Worm (Caenorhabditis elegans): ENCODE results near the gene pde-12.
"Not testable (repeated sequence)": the region's sequence is repeated elsewhere in the genome, so short reads cannot be mapped to it uniquely, and the experiment has no call there.

Gene pde-12

DNA sequence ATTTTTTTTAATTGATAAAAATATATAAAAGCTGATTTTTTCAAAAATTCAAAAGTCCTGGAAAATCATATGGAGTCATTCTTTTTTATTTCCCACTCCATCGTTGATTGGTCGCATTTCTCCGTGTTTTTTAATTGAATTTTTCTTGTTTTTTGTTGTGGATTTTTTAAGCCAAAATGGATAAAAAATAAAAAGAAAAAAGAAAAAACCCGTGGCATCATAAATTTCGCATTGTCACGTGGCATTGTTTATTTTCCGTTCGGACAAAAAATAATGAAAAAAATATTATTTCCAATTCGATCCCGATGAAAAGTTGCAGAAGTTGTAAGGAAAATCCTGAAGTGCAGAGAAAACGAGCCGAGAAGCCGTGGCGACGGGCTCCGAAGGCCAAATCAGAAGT lies 39.2 kb downstream of the pde-12 start, which contains the start of gene klp-7:
Gene klp-7, plus strand, starts transcription at position 301 of the 400 bp plus-strand sequence.
- not testable (repeated sequence) for TF ChIP-seq flt-1 (GFP tag; IDR thresholded peaks at IDR 0.05); cog-1 (tag; optimal IDR thresholded peaks at IDR 0.05); ztf-23 (GFP tag; IDR thresholded peaks at IDR 0.05)

- TF ChIP-seq flt-1 (GFP tag; IDR thresholded peaks at IDR 0.05) (no peak), cog-1 (tag; optimal IDR thresholded peaks at IDR 0.05) (no peak), med-1 (GFP tag; optimal IDR thresholded peaks at IDR 0.05; ENCODE audit: insufficient read depth) (no peak), klf-2 (GFP tag; conservative IDR thresholded peaks at IDR 0.05) (no peak), ref-1 (GFP tag; conservative IDR thresholded peaks at IDR 0.05) (no peak), ztf-29 (GFP tag; IDR thresholded peaks at IDR 0.05) (no peak), ztf-23 (GFP tag; IDR thresholded peaks at IDR 0.05) (no peak), T22C8.4 (GFP tag; IDR thresholded peaks at IDR 0.05) (no peak), tab-1 (GFP tag; IDR thresholded peaks at IDR 0.05) (no peak)
These were observed 39.6 kb downstream of the pde-12 start for ce11 chrIII:10805172-10805571.

ce11 chrIII:10802032-10802431 lies 42.8 kb downstream of the pde-12 start, which contains the start of gene K11D9.3:
Gene K11D9.3 (minus strand): TSS chrIII:10802212.
- TF ChIP-seq flt-1 (GFP tag; IDR thresholded peaks at IDR 0.05) (no peak), cog-1 (tag; optimal IDR thresholded peaks at IDR 0.05) (no peak), T22C8.4 (GFP tag; IDR thresholded peaks at IDR 0.05) (no peak), tab-1 (GFP tag; IDR thresholded peaks at IDR 0.05) (no peak), ref-1 (GFP tag; conservative IDR thresholded peaks at IDR 0.05) (no peak), med-1 (GFP tag; optimal IDR thresholded peaks at IDR 0.05; ENCODE audit: insufficient read depth) (no peak), ztf-23 (GFP tag; IDR thresholded peaks at IDR 0.05) (no peak), ztf-29 (GFP tag; IDR thresholded peaks at IDR 0.05) (no peak), klf-2 (GFP tag; conservative IDR thresholded peaks at IDR 0.05) (no peak)

ce11 chrIII:10794049-10794448 lies 50.8 kb downstream of the pde-12 start, which contains the start of gene clec-163:
Gene clec-163 (plus strand): TSS chrIII:10794349.
- TF ChIP-seq med-1 (GFP tag; optimal IDR thresholded peaks at IDR 0.05; ENCODE audit: insufficient read depth) (no peak), flt-1 (GFP tag; IDR thresholded peaks at IDR 0.05) (no peak), T22C8.4 (GFP tag; IDR thresholded peaks at IDR 0.05) (no peak), klf-2 (GFP tag; conservative IDR thresholded peaks at IDR 0.05) (no peak), ztf-23 (GFP tag; IDR thresholded peaks at IDR 0.05) (no peak), tab-1 (GFP tag; IDR thresholded peaks at IDR 0.05) (no peak), ztf-29 (GFP tag; IDR thresholded peaks at IDR 0.05) (no peak), cog-1 (tag; optimal IDR thresholded peaks at IDR 0.05) (no peak), ref-1 (GFP tag; conservative IDR thresholded peaks at IDR 0.05) (no peak)

DNA sequence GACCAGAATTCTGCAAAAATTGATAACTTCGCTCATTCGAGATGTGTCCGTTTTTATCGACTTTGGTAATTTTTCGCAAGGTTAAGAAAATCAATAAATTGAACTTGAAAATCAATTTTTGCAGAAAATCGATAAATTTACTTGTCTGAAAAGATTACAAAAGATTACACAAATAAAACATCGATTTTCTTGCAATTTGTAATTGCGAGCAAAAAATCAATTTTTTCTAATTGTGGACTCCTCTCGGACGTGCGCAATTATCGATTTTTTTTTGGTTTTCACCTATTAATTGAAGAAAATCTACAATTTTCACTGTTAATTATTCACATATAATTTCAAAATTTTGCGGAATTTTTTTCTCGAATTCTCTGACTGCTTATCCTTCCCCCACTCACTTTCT lies 53.6 kb downstream of the pde-12 start:
- TF ChIP-seq T22C8.4 (GFP tag; IDR thresholded peaks at IDR 0.05): peak; percentile 73
- TF ChIP-seq ztf-29 (GFP tag; IDR thresholded peaks at IDR 0.05): no peak

All from whole organism, midembryonic.